Fruit fly (Drosophila melanogaster): Measurements from ENCODE around the gene CG3868.

DNA sequence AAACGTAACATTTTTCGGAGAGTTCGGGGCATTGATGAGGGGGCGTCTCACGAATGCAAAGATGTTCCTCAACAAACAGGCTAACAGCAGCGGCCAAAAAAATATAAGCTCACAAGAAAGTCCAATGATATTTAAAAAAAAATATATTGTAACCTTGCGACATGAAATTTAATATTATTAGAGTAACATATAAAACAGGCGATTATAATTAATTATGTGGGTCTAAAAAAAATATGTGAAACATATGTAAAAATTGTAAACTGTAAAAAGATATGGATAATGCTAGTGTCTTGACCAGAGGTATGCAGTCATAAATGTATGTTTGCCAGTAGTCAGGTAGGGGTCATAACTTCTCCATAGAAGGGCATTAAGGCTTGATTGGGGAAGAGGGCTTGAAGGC lies 49.4 kb downstream of the CG3868 start:
- TF ChIP-seq CTCF (optimal IDR thresholded peaks at IDR 0.05) (no peak), CG8478 (optimal IDR thresholded peaks at IDR 0.05) (no peak)
